Worm (Caenorhabditis elegans): ENCODE data around the gene CC8.2.

ce11 chrIV:3606285-3606834, 42.1 kb downstream of the CC8.2 start, which contains the start of the genes Y37E11B.10 and kgb-2:
- TF ChIP-seq nhr-28 (tag; optimal IDR thresholded peaks at IDR 0.05) = no peak
- TF ChIP-seq lsy-2 (tag; optimal IDR thresholded peaks at IDR 0.05) = no peak
- TF ChIP-seq pha-4 (tag; optimal IDR thresholded peaks at IDR 0.05) = no peak
- TF ChIP-seq nhr-76 (tag; optimal IDR thresholded peaks at IDR 0.05) = no peak
- no peak for TF ChIP-seq ztf-11 (tag; optimal IDR thresholded peaks at IDR 0.05)
- no peak for TF ChIP-seq unc-62 (GFP tag; optimal IDR thresholded peaks at IDR 0.05)

Measured in whole organism, mixed stage, embryonic.